Worm (Caenorhabditis elegans) whole organism, L1 larva: Measurements from ENCODE around the gene inpp-1.

Source experiments
- aly-2 ChIP-seq: fragments of 150-350 bp; optimal IDR thresholded peaks from 2 replicates; lab custom pipeline; 2014; ENCODE audit warnings: missing biosample characterization, missing genetic modification characterization
- lin-14 ChIP-seq: fragments of 200-800 bp; sonication (Bioruptor generic); optimal IDR thresholded peaks from 2 replicates; lab custom pipeline; 2018; ENCODE audit warnings: mild to moderate bottlenecking, missing genetic modification characterization, moderate library complexity, missing compliant biosample characterization
- skn-1 ChIP-seq: fragments of 150-350 bp; optimal IDR thresholded peaks from 2 replicates; lab custom pipeline; 2014; ENCODE audit warnings: missing biosample characterization, missing genetic modification characterization
- unc-130 ChIP-seq: fragments of 150-350 bp; optimal IDR thresholded peaks from 2 replicates; lab custom pipeline; 2017; ENCODE audit warnings: missing biosample characterization, missing genetic modification characterization, inconsistent platforms
- unc-30 ChIP-seq: sonication (generic microtip); optimal IDR thresholded peaks from 2 replicates; lab custom pipeline; 2017; ENCODE audit warnings: missing biosample characterization, missing genetic modification characterization

ce11 chrIV:10819049-10819448 is 45.3 kb upstream of the inpp-1 start:
- no peak for TF ChIP-seq skn-1
- no peak for TF ChIP-seq unc-130
- no peak for TF ChIP-seq aly-2
- TF ChIP-seq lin-14 (GFP tag; lab: Kevin White, UChicago): peak; percentile 52
- no peak for TF ChIP-seq unc-30 (tag; lab: Kevin White, UChicago)
